Worm (Caenorhabditis elegans) whole organism, mixed stage, embryonic: ENCODE data around the gene kdp-1.

Experiments
- M03D4.4 ChIP-seq: sonication (generic microtip); optimal IDR thresholded peaks from 2 replicates; lab custom pipeline; 2017; ENCODE audit warnings: mild to moderate bottlenecking, missing genetic modification characterization, missing compliant biosample characterization
- bed-3 ChIP-seq: fragments of 200-800 bp; sonication (Bioruptor generic); optimal IDR thresholded peaks from 3 replicates; lab custom pipeline; 2018; ENCODE audit warnings: mild to moderate bottlenecking, missing genetic modification characterization, moderate library complexity, missing compliant biosample characterization
- ceh-39 ChIP-seq: fragments of 150-350 bp; optimal IDR thresholded peaks from 2 replicates; lab custom pipeline; 2014; ENCODE audit warnings: missing biosample characterization, missing genetic modification characterization
- ceh-43 ChIP-seq: fragments of 200-800 bp; sonication (Bioruptor generic); optimal IDR thresholded peaks from 2 replicates; lab custom pipeline; 2018; ENCODE audit warnings: mild to moderate bottlenecking, missing genetic modification characterization, moderate library complexity, missing compliant biosample characterization
- ceh-83 ChIP-seq: fragments of 200-800 bp; sonication (Bioruptor generic); optimal IDR thresholded peaks from 2 replicates; lab custom pipeline; 2018; ENCODE audit warnings: mild to moderate bottlenecking, missing genetic modification characterization, missing compliant biosample characterization
- ces-1 ChIP-seq: fragments of 150-350 bp; optimal IDR thresholded peaks from 2 replicates; lab custom pipeline; 2014; ENCODE audit warnings: missing biosample characterization, missing genetic modification reagents, missing genetic modification characterization
- cnd-1 ChIP-seq: fragments of 200-800 bp; sonication (Bioruptor generic); optimal IDR thresholded peaks from 2 replicates; lab custom pipeline; 2018; ENCODE audit warnings: mild to moderate bottlenecking, missing genetic modification characterization, missing compliant biosample characterization
- drap-1 ChIP-seq: fragments of 200-800 bp; sonication (Bioruptor generic); optimal IDR thresholded peaks from 3 replicates; lab custom pipeline; 2018; ENCODE audit warnings: mild to moderate bottlenecking, missing genetic modification characterization, missing compliant biosample characterization
- elt-3 ChIP-seq: fragments of 150-350 bp; optimal IDR thresholded peaks from 2 replicates; lab custom pipeline; 2014; ENCODE audit warnings: missing biosample characterization, missing genetic modification characterization
- flh-1 ChIP-seq: fragments of 200-800 bp; sonication (Bioruptor generic); optimal IDR thresholded peaks from 2 replicates; lab custom pipeline; 2018; ENCODE audit warnings: mild to moderate bottlenecking, missing genetic modification characterization, moderate library complexity, missing compliant biosample characterization
- ham-2 ChIP-seq: fragments of 200-800 bp; sonication (Bioruptor generic); optimal IDR thresholded peaks from 2 replicates; lab custom pipeline; 2018; ENCODE audit warnings: mild to moderate bottlenecking, missing genetic modification characterization, missing compliant biosample characterization
- hlh-1 ChIP-seq: fragments of 150-350 bp; optimal IDR thresholded peaks from 2 replicates; lab custom pipeline; 2014; ENCODE audit warnings: missing biosample characterization, missing genetic modification reagents, missing genetic modification characterization
- lin-13 ChIP-seq: fragments of 150-350 bp; optimal IDR thresholded peaks from 2 replicates; lab custom pipeline; 2014; ENCODE audit warnings: missing biosample characterization, missing genetic modification characterization
- lin-32 ChIP-seq: fragments of 200-800 bp; sonication (Bioruptor generic); optimal IDR thresholded peaks from 2 replicates; lab custom pipeline; 2018; ENCODE audit warnings: mild to moderate bottlenecking, missing genetic modification characterization, missing compliant biosample characterization
- lsy-2 ChIP-seq: fragments of 150-350 bp; optimal IDR thresholded peaks from 2 replicates; lab custom pipeline; 2014; ENCODE audit warnings: missing biosample characterization, missing genetic modification characterization
- mab-5 ChIP-seq: fragments of 150-350 bp; optimal IDR thresholded peaks from 2 replicates; lab custom pipeline; 2014; ENCODE audit warnings: missing biosample characterization, missing genetic modification characterization
- mep-1 ChIP-seq: fragments of 150-350 bp; optimal IDR thresholded peaks from 2 replicates; lab custom pipeline; 2017; ENCODE audit warnings: missing biosample characterization, missing genetic modification reagents, missing genetic modification characterization, inconsistent platforms
- mls-2 ChIP-seq: sonication (generic microtip); optimal IDR thresholded peaks from 2 replicates; lab custom pipeline; 2016; ENCODE audit warnings: mild to moderate bottlenecking, missing genetic modification characterization, moderate library complexity, missing compliant biosample characterization
- nhr-12 ChIP-seq: fragments of 150-350 bp; optimal IDR thresholded peaks from 2 replicates; lab custom pipeline; 2014; ENCODE audit warnings: missing biosample characterization, missing genetic modification characterization
- nhr-2 ChIP-seq: fragments of 150-350 bp; optimal IDR thresholded peaks from 2 replicates; lab custom pipeline; 2014; ENCODE audit warnings: missing biosample characterization, missing genetic modification characterization
- nhr-28 ChIP-seq: fragments of 150-350 bp; optimal IDR thresholded peaks from 2 replicates; lab custom pipeline; 2014; ENCODE audit warnings: missing biosample characterization, missing genetic modification characterization
- nhr-76 ChIP-seq: sonication (generic microtip); optimal IDR thresholded peaks from 2 replicates; lab custom pipeline; 2017; ENCODE audit warnings: missing biosample characterization, missing genetic modification characterization
- pha-4 ChIP-seq: fragments of 150-350 bp; optimal IDR thresholded peaks from 2 replicates; lab custom pipeline; 2018; ENCODE audit warnings: missing biosample characterization, missing genetic modification reagents, missing genetic modification characterization
- sem-2 ChIP-seq: fragments of 200-800 bp; sonication (Bioruptor generic); optimal IDR thresholded peaks from 2 replicates; lab custom pipeline; 2018; ENCODE audit warnings: mild to moderate bottlenecking, missing genetic modification characterization, missing compliant biosample characterization
- snpc-4 ChIP-seq: fragments of 150-350 bp; optimal IDR thresholded peaks from 2 replicates; lab custom pipeline; 2014; ENCODE audit warnings: missing biosample characterization, missing genetic modification characterization
- sptf-1 ChIP-seq: sonication (generic microtip); optimal IDR thresholded peaks from 2 replicates; lab custom pipeline; 2017; ENCODE audit warnings: mild to moderate bottlenecking, missing genetic modification characterization, moderate library complexity, missing compliant biosample characterization
- tbx-8 ChIP-seq: fragments of 200-800 bp; sonication (Bioruptor generic); optimal IDR thresholded peaks from 2 replicates; lab custom pipeline; 2018; ENCODE audit warnings: mild to moderate bottlenecking, missing genetic modification characterization, moderate library complexity, missing compliant biosample characterization
- unc-120 ChIP-seq: sonication (generic microtip); optimal IDR thresholded peaks from 2 replicates; lab custom pipeline; 2017; ENCODE audit warnings: missing genetic modification characterization, missing compliant biosample characterization; ENCODE audit not compliant: poor library complexity, severe bottlenecking
- unc-39 ChIP-seq: fragments of 150-350 bp; optimal IDR thresholded peaks from 2 replicates; lab custom pipeline; 2014; ENCODE audit warnings: missing biosample characterization, missing genetic modification characterization
- unc-62 ChIP-seq: fragments of 150-350 bp; optimal IDR thresholded peaks from 2 replicates; lab custom pipeline; 2014; ENCODE audit warnings: missing biosample characterization, missing genetic modification reagents, missing genetic modification characterization
- zip-8 ChIP-seq: fragments of 150-350 bp; optimal IDR thresholded peaks from 2 replicates; lab custom pipeline; 2014; ENCODE audit warnings: missing biosample characterization, missing genetic modification characterization
- ztf-11 ChIP-seq: fragments of 150-350 bp; optimal IDR thresholded peaks from 2 replicates; lab custom pipeline; 2014; ENCODE audit warnings: missing biosample characterization, missing genetic modification characterization

Gene kdp-1

ce11 chrIV:13290239-13290638 is 9.7 kb upstream of the kdp-1 start:
- TF ChIP-seq nhr-2 (tag; lab: Kevin White, UChicago) (no peak), ces-1 (GFP tag; lab: Kevin White, UChicago) (no peak), unc-39 (tag; lab: Kevin White, UChicago) (no peak), drap-1 (no peak), snpc-4 (tag; lab: Kevin White, UChicago) (no peak), hlh-1 (tag; lab: Kevin White, UChicago) (no peak), mep-1 (tag; lab: Kevin White, UChicago) (no peak), mab-5 (tag; lab: Kevin White, UChicago) (no peak), tbx-8 (no peak), ztf-11 (tag; lab: Kevin White, UChicago) (no peak), unc-62 (GFP tag; lab: Kevin White, UChicago) (no peak), pha-4 (tag; lab: Kevin White, UChicago) (no peak), lin-13 (tag; lab: Kevin White, UChicago) (no peak), sem-2 (no peak), flh-1 (GFP tag; lab: Kevin White, UChicago) (no peak), ham-2 (no peak), cnd-1 (tag; lab: Kevin White, UChicago) (no peak), lsy-2 (no peak), sptf-1 (no peak), unc-120 (tag; lab: Kevin White, UChicago) (no peak)

ce11 chrIV:13297746-13298145 is 2.2 kb upstream of the kdp-1 start, which contains the start of the genes Y67H2A.2 and micu-1:
Gene Y67H2A.2, minus strand, starts transcription at chrIV:13297819.
Gene micu-1, plus strand, starts transcription at chrIV:13297926.
- TF ChIP-seq mls-2 (tag; lab: Kevin White, UChicago) (peak; percentile 59), ceh-43 (GFP tag; lab: Kevin White, UChicago) (peak; percentile 37), sptf-1 (peak; percentile 30), ztf-11 (tag; lab: Kevin White, UChicago) (peak; percentile 11), ceh-83 (GFP tag; lab: Kevin White, UChicago) (no peak), nhr-2 (tag; lab: Kevin White, UChicago) (no peak), lsy-2 (peak; percentile 71), pha-4 (tag; lab: Kevin White, UChicago) (peak; percentile 74), mep-1 (tag; lab: Kevin White, UChicago) (peak; percentile 5), ceh-39 (tag; lab: Kevin White, UChicago) (peak; percentile 61), ces-1 (GFP tag; lab: Kevin White, UChicago) (peak; percentile 99), hlh-1 (tag; lab: Kevin White, UChicago) (no peak)

- no peak for TF ChIP-seq flh-1 (GFP tag; lab: Kevin White, UChicago)
- no peak for TF ChIP-seq snpc-4 (tag; lab: Kevin White, UChicago)
- no peak for TF ChIP-seq unc-120 (tag; lab: Kevin White, UChicago)
Measured at ce11 chrIV:13299648-13300047, 340 bp upstream of the kdp-1 start.

- TF ChIP-seq sem-2 (no peak), zip-8 (tag; lab: Kevin White, UChicago) (no peak), sptf-1 (no peak), flh-1 (GFP tag; lab: Kevin White, UChicago) (no peak), nhr-12 (tag; lab: Kevin White, UChicago) (no peak), lin-13 (tag; lab: Kevin White, UChicago) (no peak), elt-3 (tag; lab: Kevin White, UChicago) (no peak), mab-5 (tag; lab: Kevin White, UChicago) (no peak), lsy-2 (no peak), mls-2 (tag; lab: Kevin White, UChicago) (no peak), unc-62 (GFP tag; lab: Kevin White, UChicago) (no peak), unc-39 (tag; lab: Kevin White, UChicago) (no peak), snpc-4 (tag; lab: Kevin White, UChicago) (no peak), lin-32 (GFP tag; lab: Kevin White, UChicago) (no peak), ztf-11 (tag; lab: Kevin White, UChicago) (no peak), cnd-1 (tag; lab: Kevin White, UChicago) (no peak), unc-120 (tag; lab: Kevin White, UChicago) (no peak), drap-1 (no peak), ceh-83 (GFP tag; lab: Kevin White, UChicago) (no peak)
Measured at ce11 chrIV:13300591-13300990, 603 bp downstream of the kdp-1 start, which contains the start of gene csn-6. Gene csn-6, plus strand, starts transcription at chrIV:13300824.

- TF ChIP-seq ztf-11 (tag; lab: Kevin White, UChicago) (no peak), M03D4.4 (tag; lab: Kevin White, UChicago) (no peak), unc-39 (tag; lab: Kevin White, UChicago) (no peak), nhr-28 (tag; lab: Kevin White, UChicago) (no peak), tbx-8 (no peak), sptf-1 (no peak), ces-1 (GFP tag; lab: Kevin White, UChicago) (no peak), nhr-2 (tag; lab: Kevin White, UChicago) (no peak), drap-1 (no peak), bed-3 (GFP tag; lab: Kevin White, UChicago) (no peak), nhr-76 (tag; lab: Kevin White, UChicago) (no peak), lin-32 (GFP tag; lab: Kevin White, UChicago) (no peak)
Measured at ce11 chrIV:13303442-13303841, 3.5 kb downstream of the kdp-1 start, which contains the start of gene Y67H2A.7. Gene Y67H2A.7, plus strand, starts transcription at chrIV:13303742.
